Worm (Caenorhabditis elegans) whole organism, L4 larva: ENCODE results near the gene unc-1.

Experiments
- R02D3.7 ChIP-seq: fragments of 150-350 bp; sonication (generic microtip); optimal IDR thresholded peaks from 3 replicates; lab custom pipeline; 2014; ENCODE audit warnings: missing biosample characterization, missing genetic modification characterization
- dmd-6 ChIP-seq: fragments of 200-800 bp; sonication (Bioruptor generic); IDR thresholded peaks from 2 replicates; pipeline ENCODE4 v1.3.6; 2022; ENCODE audit warnings: missing genetic modification reagents, missing genetic modification characterization, missing compliant biosample characterization
- dmd-9 ChIP-seq: fragments of 200-800 bp; sonication (Bioruptor generic); IDR thresholded peaks from 2 replicates; pipeline ENCODE4 v1.3.6; 2022; ENCODE audit warnings: missing genetic modification reagents, missing genetic modification characterization, missing compliant biosample characterization
- dve-1 ChIP-seq: sonication (generic microtip); optimal IDR thresholded peaks from 2 replicates; lab custom pipeline; 2017; ENCODE audit warnings: antibody characterized with exemption, mild to moderate bottlenecking, missing genetic modification characterization, missing compliant biosample characterization; ENCODE audit not compliant: insufficient read depth
- fkh-10 ChIP-seq: fragments of 150-350 bp; optimal IDR thresholded peaks from 2 replicates; lab custom pipeline; 2014; ENCODE audit warnings: missing biosample characterization, missing genetic modification reagents, missing genetic modification characterization
- lsy-2 ChIP-seq, 2 experiments: fragments of 150-350 bp in 1 of 2; sonication (generic microtip) in 1 of 2; optimal IDR thresholded peaks; 2 replicates each; lab custom pipeline; 2014 to 2017; ENCODE audit warnings: missing biosample characterization in 2 of 2, missing genetic modification characterization in 2 of 2
- nhr-28 ChIP-seq: fragments of 150-350 bp; optimal IDR thresholded peaks from 2 replicates; lab custom pipeline; 2014; ENCODE audit warnings: missing biosample characterization, missing genetic modification characterization
- nhr-76 ChIP-seq: fragments of 150-350 bp; optimal IDR thresholded peaks from 2 replicates; lab custom pipeline; 2014; ENCODE audit warnings: missing biosample characterization, missing genetic modification characterization
- pha-4 ChIP-seq, 2 experiments: fragments of 150-350 bp in 1 of 2; fragments of 200-800 bp in 1 of 2; sonication (Bioruptor generic) in 1 of 2; IDR thresholded peaks in 1 of 2; optimal IDR thresholded peaks in 1 of 2; 2 replicates each; pipeline versions ENCODE4 v1.3.6 to Lab custom; 2014 to 2022; ENCODE audit warnings: missing genetic modification characterization in 2 of 2, missing genetic modification reagents in 2 of 2, missing biosample characterization in 1 of 2, missing compliant biosample characterization in 1 of 2
- snpc-4 ChIP-seq: fragments of 150-350 bp; optimal IDR thresholded peaks from 2 replicates; lab custom pipeline; 2014; ENCODE audit warnings: missing biosample characterization, missing genetic modification characterization
- unc-62 ChIP-seq, 3 experiments: fragments of 150-350 bp in 1 of 3; sonication (generic microtip); optimal IDR thresholded peaks in 2 of 3; peaks in 1 of 3; 1 replicate in 1 of 3; 2 replicates in 2 of 3; lab custom pipeline; 2014 to 2017; ENCODE audit warnings: missing biosample characterization in 3 of 3, missing genetic modification characterization in 3 of 3, missing genetic modification reagents in 3 of 3, missing genotype in 1 of 3

DNA sequence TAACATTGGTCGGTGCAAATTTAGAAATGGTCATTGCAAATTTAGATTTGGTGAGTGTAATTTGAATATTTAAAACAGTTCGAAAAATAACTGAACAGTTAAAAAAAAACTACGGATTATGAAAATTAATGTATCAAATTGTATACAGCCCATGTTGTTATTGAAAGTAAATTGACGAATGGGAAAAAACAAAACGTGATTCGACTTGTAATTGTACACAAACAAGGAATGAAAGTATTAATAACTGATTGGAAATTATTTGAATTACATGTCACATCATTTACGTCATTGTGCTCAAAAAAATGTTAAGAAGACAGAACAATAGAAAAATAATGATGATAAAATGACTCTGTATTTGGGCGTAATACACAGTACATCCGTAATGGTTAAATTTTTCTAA is 32.1 kb upstream of the unc-1 start:
- TF ChIP-seq dve-1 (tag; lab: Kevin White, UChicago) (peak; percentile 29), nhr-28 (tag; lab: Kevin White, UChicago) (peak; percentile 2), snpc-4 (tag; lab: Kevin White, UChicago) (no peak), dmd-6 (GFP tag; lab: Robert Waterston, UW) (no peak), pha-4 (GFP tag; IDR thresholded peaks at IDR 0.05; lab: Robert Waterston, UW) (no peak), pha-4 (tag; optimal IDR thresholded peaks at IDR 0.05; lab: Kevin White, UChicago) (no peak), R02D3.7 (tag; lab: Kevin White, UChicago) (no peak), unc-62 (GFP tag; optimal IDR thresholded peaks at IDR 0.05 in 1 of 2; lab: Kevin White, UChicago) (no peak), unc-62 (tag; optimal IDR thresholded peaks at IDR 0.05; lab: Kevin White, UChicago) (no peak), dmd-9 (GFP tag; lab: Robert Waterston, UW) (no peak), lsy-2 (tag; optimal IDR thresholded peaks at IDR 0.05; lab: Kevin White, UChicago) (no peak), fkh-10 (no peak), nhr-76 (tag; lab: Kevin White, UChicago) (no peak)
